Fruit fly (Drosophila melanogaster): Measurements from ENCODE around the gene Mur29B.
A peak's percentile ranks its signal among the peaks of the same experiment; 100 is the strongest.

Gene Mur29B

dm6 chr2L:8344536-8344935, 7.5 kb upstream of the Mur29B start:
- TF ChIP-seq B-H2 (GFP tag; optimal IDR thresholded peaks at IDR 0.05) = peak; percentile 18
- peak; percentile 83 for TF ChIP-seq grn (GFP tag; optimal IDR thresholded peaks at IDR 0.05)
- TF ChIP-seq HmgZ (tag; optimal IDR thresholded peaks at IDR 0.05) = peak; percentile 27
- TF ChIP-seq Nf-YC (tag; optimal IDR thresholded peaks at IDR 0.05) = no peak
- no peak for TF ChIP-seq zen2 (GFP tag; IDR thresholded peaks at IDR 0.05; ENCODE audit: partially characterized antibody)
- no peak for TF ChIP-seq Neu2 (GFP tag; optimal IDR thresholded peaks at IDR 0.05; ENCODE audit: borderline replicate concordance)
- TF ChIP-seq sim (GFP tag; IDR thresholded peaks at IDR 0.05) = no peak
- TF ChIP-seq Taf1 (GFP tag; IDR thresholded peaks at IDR 0.05) = no peak
- no peak for TF ChIP-seq CG7357 (GFP tag; IDR thresholded peaks at IDR 0.05)
- TF ChIP-seq ranshi (GFP tag; IDR thresholded peaks at IDR 0.05) = no peak
- peak; percentile 96 for TF ChIP-seq exex (tag; optimal IDR thresholded peaks at IDR 0.05)
- TF ChIP-seq Nf-YB (GFP tag; optimal IDR thresholded peaks at IDR 0.05) = no peak
- TF ChIP-seq CG34376 (GFP tag; optimal IDR thresholded peaks at IDR 0.05) = peak; percentile 78
- TF ChIP-seq Scr (GFP tag; IDR thresholded peaks at IDR 0.05; ENCODE audit: partially characterized antibody) = no peak
- no peak for TF ChIP-seq bab2 (GFP tag; optimal IDR thresholded peaks at IDR 0.05)
- TF ChIP-seq Doc2 (GFP tag; IDR thresholded peaks at IDR 0.05) = no peak
- TF ChIP-seq CG11456 (GFP tag; IDR thresholded peaks at IDR 0.05) = no peak
- TF ChIP-seq CG10274 (GFP tag; optimal IDR thresholded peaks at IDR 0.05) = no peak
- TF ChIP-seq Hey (tag; optimal IDR thresholded peaks at IDR 0.05) = peak; percentile 14
- TF ChIP-seq CG5180 (GFP tag; optimal IDR thresholded peaks at IDR 0.05) = peak; percentile 74
- no peak for TF ChIP-seq bowl (GFP tag; IDR thresholded peaks at IDR 0.05)
- 0 out of 4 replicates have a peak, but pooled peaks have one; percentile 37 for TF ChIP-seq chinmo (GFP tag; IDR thresholded peaks at IDR 0.05; ENCODE audit: partially characterized antibody)
- no peak for TF ChIP-seq pros (GFP tag; optimal IDR thresholded peaks at IDR 0.05)
- TF ChIP-seq CG6765 (GFP tag; optimal IDR thresholded peaks at IDR 0.05) = no peak
- TF ChIP-seq Hr78 (GFP tag; optimal IDR thresholded peaks at IDR 0.05) = peak in 1 of 2 experiments; percentile 68
- no peak for TF ChIP-seq Kr (GFP tag; optimal IDR thresholded peaks at IDR 0.05)
- TF ChIP-seq CG7372 (GFP tag; IDR thresholded peaks at IDR 0.05) = no peak
- TF ChIP-seq Deaf1 (tag; optimal IDR thresholded peaks at IDR 0.05) = peak; percentile 16
- TF ChIP-seq lab (GFP tag; optimal IDR thresholded peaks at IDR 0.05) = peak; percentile 39
- TF ChIP-seq Sox102F (GFP tag; optimal IDR thresholded peaks at IDR 0.05) = no peak
- no peak for TF ChIP-seq sqz (GFP tag; optimal IDR thresholded peaks at IDR 0.05)
- TF ChIP-seq en (GFP tag; optimal IDR thresholded peaks at IDR 0.05) = no peak
- TF ChIP-seq aop (GFP tag; IDR thresholded peaks at IDR 0.05) = no peak
- TF ChIP-seq luna (GFP tag; optimal IDR thresholded peaks at IDR 0.05) = no peak
- TF ChIP-seq CG3995 (GFP tag; optimal IDR thresholded peaks at IDR 0.05) = no peak
- TF ChIP-seq chn (GFP tag; optimal IDR thresholded peaks at IDR 0.05) = no peak
- TF ChIP-seq Gug (GFP tag; IDR thresholded peaks at IDR 0.05) = no peak
- TF ChIP-seq BtbVII (GFP tag; optimal IDR thresholded peaks at IDR 0.05) = peak; percentile 2
- no peak for TF ChIP-seq CG6791 (GFP tag; IDR thresholded peaks at IDR 0.05; ENCODE audit: partially characterized antibody)
- no peak for TF ChIP-seq Gsc (GFP tag; IDR thresholded peaks at IDR 0.05)
- no peak for TF ChIP-seq unc-4 (GFP tag; IDR thresholded peaks at IDR 0.05; ENCODE audit: partially characterized antibody)
- TF ChIP-seq CG9727 (GFP tag; optimal IDR thresholded peaks at IDR 0.05) = no peak
- no peak for TF ChIP-seq her (GFP tag; optimal IDR thresholded peaks at IDR 0.05)
- no peak for TF ChIP-seq Camta (GFP tag; optimal IDR thresholded peaks at IDR 0.05)
- TF ChIP-seq CG6683 (GFP tag; optimal IDR thresholded peaks at IDR 0.05) = no peak
- no peak for TF ChIP-seq dpn (GFP tag; optimal IDR thresholded peaks at IDR 0.05)
- TF ChIP-seq D19B (GFP tag; optimal IDR thresholded peaks at IDR 0.05) = peak; percentile 48
- TF ChIP-seq z (GFP tag; IDR thresholded peaks at IDR 0.05) = no peak
- peak; percentile 51 for TF ChIP-seq sug (tag; optimal IDR thresholded peaks at IDR 0.05)
